Worm (Caenorhabditis elegans): ENCODE measurements around the gene srr-7.
A peak's percentile ranks its signal among the peaks of the same experiment; 100 is the strongest.

Gene srr-7

DNA sequence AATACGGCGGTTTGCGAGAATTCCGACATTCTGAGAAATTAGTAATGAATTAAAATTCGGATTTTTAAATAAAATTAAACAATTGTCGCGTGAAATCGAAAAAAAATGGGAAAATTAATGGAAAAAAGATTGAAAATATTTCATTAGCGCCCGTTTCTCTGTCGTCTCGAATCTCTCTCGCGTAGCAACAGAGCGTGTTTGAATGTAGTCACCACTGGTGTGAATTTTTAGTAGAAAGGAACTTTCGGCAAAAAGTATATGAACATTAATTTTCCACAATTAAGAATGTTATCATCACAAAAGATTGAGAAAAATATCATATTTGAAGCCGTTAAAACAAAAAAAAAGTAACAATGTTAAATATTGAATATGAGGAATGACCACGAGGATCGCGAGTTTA, 8.7 kb downstream of the srr-7 start, which contains the start of gene aipl-1:
Gene aipl-1, minus strand, starts transcription at position 30 of the 400 bp plus-strand sequence.
- no peak for TF ChIP-seq jun-1 (tag; optimal IDR thresholded peaks at IDR 0.05)
- no peak for TF ChIP-seq madf-5 (GFP tag; IDR thresholded peaks at IDR 0.05)
- no peak for TF ChIP-seq ctbp-1 (GFP tag; IDR thresholded peaks at IDR 0.05)
- peak; percentile 43; the same call in 1 of the 2 replicates for TF ChIP-seq hmg-1.1 (GFP tag; IDR thresholded peaks at IDR 0.05)
- no peak for TF ChIP-seq fos-1 (tag; optimal IDR thresholded peaks at IDR 0.05)
- TF ChIP-seq fkh-10 (GFP tag; optimal IDR thresholded peaks at IDR 0.05), result peak; percentile 60
- no peak for TF ChIP-seq ceh-44 (GFP tag; IDR thresholded peaks at IDR 0.05)
- TF ChIP-seq ZK546.5 (tag; optimal IDR thresholded peaks at IDR 0.05), result no peak
- TF ChIP-seq zfp-2 (tag; optimal IDR thresholded peaks at IDR 0.05), result no peak
- TF ChIP-seq R02D3.7 (tag; optimal IDR thresholded peaks at IDR 0.05), result no peak
- TF ChIP-seq tag-97 (GFP tag; IDR thresholded peaks at IDR 0.05), result no peak
- TF ChIP-seq lim-7 (GFP tag; IDR thresholded peaks at IDR 0.05), result no peak
- TF ChIP-seq dpl-1 (GFP tag; optimal IDR thresholded peaks at IDR 0.05), result peak; percentile 85
- no peak for TF ChIP-seq nhr-25 (tag; optimal IDR thresholded peaks at IDR 0.05; ENCODE audit: borderline replicate concordance, insufficient read depth)
- TF ChIP-seq mes-2 (tag; optimal IDR thresholded peaks at IDR 0.05; ENCODE audit: poor library complexity, severe bottlenecking), result peak; percentile 94
- TF ChIP-seq ceh-28 (tag; optimal IDR thresholded peaks at IDR 0.05), result no peak
- peak; percentile 41 for TF ChIP-seq rbr-2 (tag; optimal IDR thresholded peaks at IDR 0.05)
- no peak for TF ChIP-seq nhr-102 (tag; optimal IDR thresholded peaks at IDR 0.05)
- no peak for TF ChIP-seq saeg-2 (GFP tag; IDR thresholded peaks at IDR 0.05)
- TF ChIP-seq aly-2 (tag; optimal IDR thresholded peaks at IDR 0.05), result no peak
- no peak for TF ChIP-seq set-16 (GFP tag; IDR thresholded peaks at IDR 0.05)
- TF ChIP-seq egl-43 (GFP tag; IDR thresholded peaks at IDR 0.05), result no peak
- TF ChIP-seq lin-1 (GFP tag; IDR thresholded peaks at IDR 0.05), result no peak
- TF ChIP-seq Y75B8A.6 (GFP tag; IDR thresholded peaks at IDR 0.05), result no peak
- TF ChIP-seq nhr-6 (tag; optimal IDR thresholded peaks at IDR 0.05), result peak; percentile 97
- TF ChIP-seq nhr-41 (GFP tag; IDR thresholded peaks at IDR 0.05), result no peak
- no peak for TF ChIP-seq zip-2 (tag; optimal IDR thresholded peaks at IDR 0.05)
- TF ChIP-seq mdt-29 (GFP tag; IDR thresholded peaks at IDR 0.05), result no peak
- no peak for TF ChIP-seq attf-4 (tag; optimal IDR thresholded peaks at IDR 0.05)
- TF ChIP-seq hlh-30 (tag; optimal IDR thresholded peaks at IDR 0.05; ENCODE audit: insufficient read depth), result peak; percentile 63
- TF ChIP-seq nhr-10 (tag; optimal IDR thresholded peaks at IDR 0.05), result no peak
- TF ChIP-seq arid-1 (GFP tag; conservative IDR thresholded peaks at IDR 0.05), result no peak
- peak; percentile 79 for TF ChIP-seq nhr-77 (tag; optimal IDR thresholded peaks at IDR 0.05)
- TF ChIP-seq nhr-28 (tag; optimal IDR thresholded peaks at IDR 0.05), result peak; percentile 69
- TF ChIP-seq unc-39 (tag; optimal IDR thresholded peaks at IDR 0.05), result no peak
- TF ChIP-seq daf-12 (tag; optimal IDR thresholded peaks at IDR 0.05), result no peak
- TF ChIP-seq spr-1 (tag; optimal IDR thresholded peaks at IDR 0.05), result no peak
- peak; percentile 95 for TF ChIP-seq lin-38 (GFP tag; IDR thresholded peaks at IDR 0.05)
- TF ChIP-seq mdl-1 (tag; optimal IDR thresholded peaks at IDR 0.05), result peak in 1 of 2 experiments; percentile 21
- TF ChIP-seq skn-1 (tag; optimal IDR thresholded peaks at IDR 0.05), result no peak
- no peak for TF ChIP-seq T26A8.4 (GFP tag; IDR thresholded peaks at IDR 0.05)
- TF ChIP-seq duxl-1 (tag; optimal IDR thresholded peaks at IDR 0.05; ENCODE audit: poor library complexity), result no peak
- no peak for TF ChIP-seq php-3 (GFP tag; IDR thresholded peaks at IDR 0.05)
- peak; percentile 46 for TF ChIP-seq lin-15B (tag; optimal IDR thresholded peaks at IDR 0.05)
- TF ChIP-seq ceh-82 (tag; optimal IDR thresholded peaks at IDR 0.05), result no peak
- TF ChIP-seq lin-29 (GFP tag; IDR thresholded peaks at IDR 0.05), result no peak
- TF ChIP-seq lin-13 (GFP tag; optimal IDR thresholded peaks at IDR 0.05), result peak; percentile 58
- no peak for TF ChIP-seq zag-1 (tag; optimal IDR thresholded peaks at IDR 0.05)
- TF ChIP-seq pha-4 (GFP tag; IDR thresholded peaks at IDR 0.05), result no peak
- TF ChIP-seq pha-4 (tag; optimal IDR thresholded peaks at IDR 0.05), result peak; percentile 47
- peak; percentile 47; the same call in 1 of the 2 replicates for TF ChIP-seq ZK337.2 (GFP tag; IDR thresholded peaks at IDR 0.05)
- TF ChIP-seq spr-3 (GFP tag; optimal IDR thresholded peaks at IDR 0.05), result no peak
- no peak for TF ChIP-seq gei-8 (GFP tag; optimal IDR thresholded peaks at IDR 0.05)

Measured in whole organism, L4 larva.